Worm (Caenorhabditis elegans): ENCODE data around the gene F18E9.8.
A peak's percentile ranks its signal among the peaks of the same experiment; 100 is the strongest.

F18E9.8 gene

ce11 chrX:8550099-8550498 lies 31.2 kb downstream of the F18E9.8 start (continued):
- peak; percentile 29 for TF ChIP-seq gei-17 (GFP tag; optimal IDR thresholded peaks at IDR 0.05)
- no peak for TF ChIP-seq nfya-2 (GFP tag; IDR thresholded peaks at IDR 0.05)
- no peak for TF ChIP-seq akir-1 (GFP tag; optimal IDR thresholded peaks at IDR 0.05)
- no peak for TF ChIP-seq ztf-6 (GFP tag; IDR thresholded peaks at IDR 0.05)
- TF ChIP-seq ZK185.1 (tag; optimal IDR thresholded peaks at IDR 0.05; ENCODE audit: poor library complexity, severe bottlenecking), result no peak
- TF ChIP-seq ztf-22 (GFP tag; optimal IDR thresholded peaks at IDR 0.05), result peak; percentile 16
- TF ChIP-seq lsy-27 (tag; optimal IDR thresholded peaks at IDR 0.05; ENCODE audit: borderline replicate concordance, insufficient read depth), result no peak
- TF ChIP-seq madf-8 (GFP tag; conservative IDR thresholded peaks at IDR 0.05), result no peak
- no peak for TF ChIP-seq lin-35 (GFP tag; optimal IDR thresholded peaks at IDR 0.05)
- TF ChIP-seq C06A6.2 (GFP tag; conservative IDR thresholded peaks at IDR 0.05), result peak; percentile 35; the same call in 1 of the 2 replicates
- peak; percentile 38; the same call in 1 of the 2 replicates for TF ChIP-seq dox-1 (GFP tag; IDR thresholded peaks at IDR 0.05)
- TF ChIP-seq B0261.1 (tag; optimal IDR thresholded peaks at IDR 0.05), result no peak
- no peak for TF ChIP-seq sdz-38 (tag; optimal IDR thresholded peaks at IDR 0.05)
- TF ChIP-seq ceh-58 (GFP tag; IDR thresholded peaks at IDR 0.05), result no peak
- TF ChIP-seq madf-10 (tag; optimal IDR thresholded peaks at IDR 0.05), result peak; percentile 1
- no peak for TF ChIP-seq repo-1 (tag; optimal IDR thresholded peaks at IDR 0.05)
- no peak for TF ChIP-seq tlf-1 (GFP tag; optimal IDR thresholded peaks at IDR 0.05)
- no peak for TF ChIP-seq attf-6 (GFP tag; IDR thresholded peaks at IDR 0.05)
- no peak for TF ChIP-seq D2030.7 (GFP tag; IDR thresholded peaks at IDR 0.05)
- 0 out of 2 replicates have a peak, but pooled peaks have one; percentile 25 for TF ChIP-seq B0336.3 (GFP tag; IDR thresholded peaks at IDR 0.05)
- TF ChIP-seq hlh-26 (GFP tag; conservative IDR thresholded peaks at IDR 0.05), result no peak
- no peak for TF ChIP-seq F37B4.10 (GFP tag; IDR thresholded peaks at IDR 0.05)
- no peak for TF ChIP-seq egl-18 (GFP tag; IDR thresholded peaks at IDR 0.05)
- TF ChIP-seq ceh-79 (tag; optimal IDR thresholded peaks at IDR 0.05), result no peak
- peak; percentile 79 for TF ChIP-seq somi-1 (GFP tag; optimal IDR thresholded peaks at IDR 0.05)
- no peak for TF ChIP-seq lag-1 (GFP tag; IDR thresholded peaks at IDR 0.05)
- no peak for TF ChIP-seq madf-3 (GFP tag; IDR thresholded peaks at IDR 0.05)
- TF ChIP-seq fkh-3 (tag; optimal IDR thresholded peaks at IDR 0.05), result no peak
- peak; percentile 31 for TF ChIP-seq chd-7 (tag; optimal IDR thresholded peaks at IDR 0.05)
- TF ChIP-seq lsl-1 (GFP tag; optimal IDR thresholded peaks at IDR 0.05), result no peak
- TF ChIP-seq ccch-3 (GFP tag; optimal IDR thresholded peaks at IDR 0.05), result no peak
- no peak for TF ChIP-seq ztf-25 (GFP tag; IDR thresholded peaks at IDR 0.05)
- 0 out of 2 replicates have a peak, but pooled peaks have one; percentile 60 for TF ChIP-seq nfyb-1 (GFP tag; IDR thresholded peaks at IDR 0.05)
- TF ChIP-seq aptf-3 (GFP tag; IDR thresholded peaks at IDR 0.05), result no peak
- peak; percentile 17 for TF ChIP-seq tbp1 (GFP tag; optimal IDR thresholded peaks at IDR 0.05)
- no peak for TF ChIP-seq F49E8.2 (tag; optimal IDR thresholded peaks at IDR 0.05; ENCODE audit: insufficient read depth)
- TF ChIP-seq hmg-1.2 (GFP tag; IDR thresholded peaks at IDR 0.05), result peak; percentile 40; the same call in 1 of the 2 replicates
- no peak for TF ChIP-seq F10E7.11 (tag; optimal IDR thresholded peaks at IDR 0.05)
- no peak for TF ChIP-seq snpc-1.1 (tag; optimal IDR thresholded peaks at IDR 0.05; ENCODE audit: insufficient read depth)
- TF ChIP-seq die-1 (tag; optimal IDR thresholded peaks at IDR 0.05), result peak; percentile 26
- TF ChIP-seq rcor-1 (GFP tag; IDR thresholded peaks at IDR 0.05), result no peak
- no peak for TF ChIP-seq rec-8 (tag; optimal IDR thresholded peaks at IDR 0.05)
- TF ChIP-seq madf-6 (GFP tag; IDR thresholded peaks at IDR 0.05), result no peak
- TF ChIP-seq dpff-1 (tag; optimal IDR thresholded peaks at IDR 0.05), result no peak
- TF ChIP-seq ztf-28 (GFP tag; IDR thresholded peaks at IDR 0.05), result no peak
- TF ChIP-seq T26A5.8 (tag; optimal IDR thresholded peaks at IDR 0.05), result no peak
- TF ChIP-seq cebp-1 (GFP tag; IDR thresholded peaks at IDR 0.05), result no peak
- no peak for TF ChIP-seq cebp-1 (tag; optimal IDR thresholded peaks at IDR 0.05)
- TF ChIP-seq zim-3 (tag; optimal IDR thresholded peaks at IDR 0.05), result no peak

Data from whole organism, young adult.